Worm (Caenorhabditis elegans): Measurements from ENCODE around the gene snu-13.

Gene snu-13

DNA sequence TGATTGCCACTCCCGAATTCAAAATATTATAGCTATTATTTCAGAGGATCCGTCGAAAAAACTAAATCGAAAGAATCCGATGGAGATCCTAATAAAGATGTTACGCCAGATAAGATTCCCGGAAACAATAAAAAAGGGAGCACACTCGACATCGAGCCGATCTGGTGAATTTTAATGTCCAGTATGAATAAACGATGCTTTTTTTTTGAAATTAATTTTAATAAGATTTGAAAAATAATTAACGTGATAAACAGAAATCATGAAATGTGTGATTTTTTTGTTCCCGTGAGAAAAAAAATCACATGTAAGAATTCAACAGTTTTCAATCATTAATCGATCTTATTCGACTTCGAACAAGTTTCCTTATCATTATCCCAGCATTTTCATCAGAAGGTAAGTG lies 19.3 kb downstream of the snu-13 start, which contains the start of gene M28.9:
Gene M28.9, plus strand, starts transcription at position 301 of the 400 bp plus-strand sequence.
- no peak for TF ChIP-seq dao-5 (tag; optimal IDR thresholded peaks at IDR 0.05)
- TF ChIP-seq W03F9.2 (tag; optimal IDR thresholded peaks at IDR 0.05): no peak
- TF ChIP-seq him-1 (tag; optimal IDR thresholded peaks at IDR 0.05): no peak

DNA sequence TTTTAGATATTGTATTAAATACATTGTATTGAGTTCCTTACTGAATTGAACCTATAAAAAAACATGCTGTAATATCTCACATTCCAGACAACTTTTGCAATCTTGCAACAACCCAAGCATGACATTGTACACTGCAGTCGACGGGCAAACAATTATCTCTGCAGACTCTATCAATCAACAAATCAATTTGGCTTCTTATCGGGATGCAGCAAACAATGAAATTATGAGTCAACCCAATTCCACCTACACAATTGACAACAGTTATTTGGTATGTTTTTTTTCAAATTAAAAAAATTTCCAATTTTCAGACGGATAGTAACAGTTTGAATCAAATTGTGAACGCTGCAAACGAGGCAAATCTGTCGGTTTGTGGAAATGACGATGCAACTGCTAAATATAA lies 27.5 kb downstream of the snu-13 start:
- TF ChIP-seq dao-5 (tag; optimal IDR thresholded peaks at IDR 0.05): no peak
- TF ChIP-seq him-1 (tag; optimal IDR thresholded peaks at IDR 0.05): no peak
- no peak for TF ChIP-seq W03F9.2 (tag; optimal IDR thresholded peaks at IDR 0.05)

DNA sequence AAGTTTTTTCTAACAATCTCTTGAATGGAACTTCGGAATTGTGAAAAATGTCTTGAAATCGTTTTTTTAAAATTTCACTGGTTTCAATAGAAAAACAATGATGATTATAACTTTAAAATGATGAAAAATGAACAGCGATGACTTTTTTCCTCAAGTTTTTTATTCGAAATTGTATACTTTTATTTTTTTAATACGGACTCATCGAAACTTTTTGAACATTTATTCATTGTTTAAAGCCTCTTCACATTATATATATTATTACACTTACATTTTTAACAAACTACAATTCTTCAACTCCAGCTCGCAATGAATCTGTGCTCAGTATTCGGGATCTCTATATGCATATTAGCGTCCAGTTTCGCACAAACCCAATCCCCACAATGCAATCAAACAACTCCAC lies 30.5 kb downstream of the snu-13 start, which contains the start of gene M28.8:
Gene M28.8, plus strand, starts transcription at position 301 of the 400 bp plus-strand sequence.
- no peak for TF ChIP-seq W03F9.2 (tag; optimal IDR thresholded peaks at IDR 0.05)
- TF ChIP-seq dao-5 (tag; optimal IDR thresholded peaks at IDR 0.05): no peak
- TF ChIP-seq him-1 (tag; optimal IDR thresholded peaks at IDR 0.05): no peak

DNA sequence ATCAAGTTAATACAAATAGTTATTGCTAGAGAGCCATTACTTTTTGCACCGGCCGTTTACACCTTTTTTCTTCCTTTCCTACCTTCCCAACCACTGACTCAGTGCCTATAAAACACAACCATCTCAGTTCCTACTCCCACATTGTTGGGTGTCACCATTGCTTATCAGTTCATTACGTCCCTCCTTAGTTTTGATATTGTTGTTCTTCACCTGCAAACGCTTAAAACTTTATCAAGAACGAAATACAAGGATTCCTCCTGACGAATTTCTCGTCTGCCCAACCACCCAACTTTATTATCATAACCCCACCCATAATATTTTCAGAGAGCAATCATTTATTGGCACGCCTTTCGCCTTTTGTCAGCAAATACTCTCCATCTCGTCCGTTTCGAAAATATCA lies 31.3 kb downstream of the snu-13 start:
- no peak for TF ChIP-seq dao-5 (tag; optimal IDR thresholded peaks at IDR 0.05)
- TF ChIP-seq W03F9.2 (tag; optimal IDR thresholded peaks at IDR 0.05): no peak
- TF ChIP-seq him-1 (tag; optimal IDR thresholded peaks at IDR 0.05): no peak

DNA sequence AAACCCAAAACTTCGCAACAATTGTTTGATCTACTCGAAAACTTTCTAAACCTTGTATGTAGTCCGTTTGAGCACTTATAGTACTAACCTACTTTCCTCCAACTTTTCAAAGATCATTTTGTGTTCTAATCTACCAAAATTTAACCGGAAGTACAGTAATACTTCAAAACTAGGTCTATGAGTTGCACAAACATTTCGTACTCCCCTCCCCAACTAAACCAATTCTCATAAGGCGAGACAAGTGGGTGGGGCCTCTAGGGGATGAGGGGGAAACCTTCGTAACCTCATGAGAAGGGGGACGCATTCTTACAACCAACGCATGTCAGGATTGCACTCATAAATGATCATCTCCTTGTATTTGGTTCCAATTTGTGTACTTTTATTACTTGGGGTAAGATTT lies 36.5 kb downstream of the snu-13 start, which contains the start of gene cutl-9:
Gene cutl-9, plus strand, starts transcription at position 301 of the 400 bp plus-strand sequence.
- TF ChIP-seq W03F9.2 (tag; optimal IDR thresholded peaks at IDR 0.05) (no peak), dao-5 (tag; optimal IDR thresholded peaks at IDR 0.05) (no peak), him-1 (tag; optimal IDR thresholded peaks at IDR 0.05) (no peak)

DNA sequence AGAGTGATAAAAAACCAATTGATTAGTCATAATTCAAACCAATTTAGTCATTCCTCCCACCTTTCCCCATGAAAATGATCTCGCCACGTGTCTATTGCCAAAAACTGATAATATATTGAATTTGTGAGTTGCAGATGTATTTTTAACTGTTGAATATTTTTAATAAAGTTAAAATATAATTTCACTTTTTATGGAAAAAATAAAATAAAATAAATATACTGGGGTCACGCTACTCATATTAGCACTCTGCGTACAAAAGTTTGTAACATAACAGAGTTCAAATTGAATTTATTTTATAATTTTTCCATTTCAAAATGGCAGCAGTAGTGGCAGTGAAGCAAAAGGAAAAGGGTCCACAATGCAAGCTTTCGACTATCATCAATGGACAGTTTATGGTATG lies 40.3 kb downstream of the snu-13 start, which contains the start of gene C14A4.13:
Gene C14A4.13, plus strand, starts transcription at position 301 of the 400 bp plus-strand sequence.
- no peak for TF ChIP-seq W03F9.2 (tag; optimal IDR thresholded peaks at IDR 0.05)
- no peak for TF ChIP-seq him-1 (tag; optimal IDR thresholded peaks at IDR 0.05)
- TF ChIP-seq dao-5 (tag; optimal IDR thresholded peaks at IDR 0.05): no peak

DNA sequence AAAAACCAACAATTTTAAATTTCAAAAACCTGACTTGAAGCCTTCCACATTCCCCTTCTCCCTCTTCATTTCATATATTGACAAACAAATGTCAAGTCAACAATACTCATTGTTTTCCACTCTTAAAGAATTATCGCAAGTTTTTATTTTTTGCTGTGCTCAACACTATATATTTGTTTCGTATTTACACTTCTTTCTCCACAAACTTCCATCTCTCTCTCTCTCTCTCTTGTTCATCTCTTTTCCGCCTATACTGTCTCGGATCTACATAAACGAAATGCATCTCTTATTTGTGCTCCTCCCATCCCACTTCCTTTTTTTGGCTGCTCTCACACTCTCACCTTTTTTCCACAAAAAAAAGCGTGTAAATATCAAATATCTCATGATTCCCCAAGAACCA lies 45.7 kb downstream of the snu-13 start, which contains the start of gene C14A4.12:
Gene C14A4.12, plus strand, starts transcription at position 301 of the 400 bp plus-strand sequence.
- TF ChIP-seq him-1 (tag; optimal IDR thresholded peaks at IDR 0.05): no peak
- TF ChIP-seq dao-5 (tag; optimal IDR thresholded peaks at IDR 0.05): no peak
- TF ChIP-seq W03F9.2 (tag; optimal IDR thresholded peaks at IDR 0.05): no peak

DNA sequence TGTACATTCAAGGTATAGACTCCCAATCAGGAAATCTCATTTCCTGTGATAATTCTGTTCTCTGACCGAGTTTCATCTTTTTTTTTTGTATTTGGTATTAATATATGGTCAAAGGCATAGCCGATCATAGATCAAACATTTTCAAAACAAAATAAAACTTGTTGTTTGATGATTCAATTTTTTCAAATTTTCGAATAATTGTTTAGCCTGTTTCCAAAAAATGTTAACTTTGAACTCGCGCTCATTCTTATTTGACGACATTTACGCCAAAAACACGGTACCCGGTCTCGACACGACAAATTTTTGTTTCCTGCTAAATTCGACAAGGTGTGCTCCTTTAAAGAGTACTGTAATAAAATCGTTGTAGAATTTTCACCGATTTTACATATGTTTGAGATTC lies 49.6 kb downstream of the snu-13 start:
- TF ChIP-seq him-1 (tag; optimal IDR thresholded peaks at IDR 0.05): no peak
- TF ChIP-seq dao-5 (tag; optimal IDR thresholded peaks at IDR 0.05): no peak
- TF ChIP-seq W03F9.2 (tag; optimal IDR thresholded peaks at IDR 0.05): no peak
